Fruit fly (Drosophila melanogaster) Kc167 (cell line): ENCODE results near the gene CG2100.

ENCODE experiments used
- Myc ChIP-seq: fragments of >200 bp; optimal IDR thresholded peaks from 2 replicates; lab custom pipeline; 2017; ENCODE audit warnings: missing external identifiers
- Sin3A ChIP-seq: fragments of >200 bp; optimal IDR thresholded peaks from 2 replicates; lab custom pipeline; 2018; ENCODE audit warnings: missing external identifiers
- h ChIP-seq: fragments of >200 bp; optimal IDR thresholded peaks from 3 replicates; lab custom pipeline; 2018; ENCODE audit warnings: missing external identifiers
- insv ChIP-seq: fragments of >200 bp; optimal IDR thresholded peaks from 3 replicates; lab custom pipeline; 2018; ENCODE audit warnings: missing external identifiers
- psq ChIP-seq: fragments of >200 bp; optimal IDR thresholded peaks from 2 replicates; lab custom pipeline; 2017; ENCODE audit warnings: missing external identifiers
- ttk ChIP-seq: sonication (Bioruptor generic); optimal IDR thresholded peaks from 2 replicates; lab custom pipeline; 2017; ENCODE audit warnings: missing external identifiers

The CG2100 gene

dm6 chr3R:5693186-5693585 is 43.0 kb downstream of the CG2100 start, which contains the start of gene CG2104:
Gene CG2104 (minus strand): TSS chr3R:5693286.
- TF ChIP-seq Sin3A (lab: Kevin White, UChicago), result no peak
- no peak for TF ChIP-seq Myc (lab: Kevin White, UChicago)
- no peak for TF ChIP-seq insv (lab: Kevin White, UChicago)
- TF ChIP-seq ttk, result no peak
- no peak for TF ChIP-seq h
- no peak for TF ChIP-seq psq (lab: Kevin White, UChicago)

dm6 chr3R:5691042-5691441 is 45.1 kb downstream of the CG2100 start:
- TF ChIP-seq Myc (lab: Kevin White, UChicago) (no peak), insv (lab: Kevin White, UChicago) (no peak), Sin3A (lab: Kevin White, UChicago) (no peak), h (no peak), psq (lab: Kevin White, UChicago) (no peak), ttk (no peak)

- TF ChIP-seq Sin3A (lab: Kevin White, UChicago), result no peak
- no peak for TF ChIP-seq psq (lab: Kevin White, UChicago)
- no peak for TF ChIP-seq h
- TF ChIP-seq Myc (lab: Kevin White, UChicago), result no peak
Observed at dm6 chr3R:5689626-5690025, 46.5 kb downstream of the CG2100 start.

dm6 chr3R:5686049-5686757 is 50.0 kb downstream of the CG2100 start:
- no peak for TF ChIP-seq Myc (lab: Kevin White, UChicago)
- TF ChIP-seq h, result no peak
- TF ChIP-seq ttk, result no peak
- TF ChIP-seq insv (lab: Kevin White, UChicago), result no peak
- no peak for TF ChIP-seq psq (lab: Kevin White, UChicago)
- TF ChIP-seq Sin3A (lab: Kevin White, UChicago), result no peak

- no peak for TF ChIP-seq Sin3A (lab: Kevin White, UChicago)
- no peak for TF ChIP-seq Myc (lab: Kevin White, UChicago)
- no peak for TF ChIP-seq insv (lab: Kevin White, UChicago)
- no peak for TF ChIP-seq h
- TF ChIP-seq psq (lab: Kevin White, UChicago), result no peak
- no peak for TF ChIP-seq ttk
Observed at dm6 chr3R:5685269-5686048, 50.7 kb downstream of the CG2100 start, which contains the start of the genes Rab23 and plx. Gene Rab23 (minus strand): TSS chr3R:5685434. Gene plx (plus strand): TSS chr3R:5685855.
